Worm (Caenorhabditis elegans) whole organism, L4 larva: ENCODE results near the gene scrm-7.

Experiments
- Y75B8A.6 ChIP-seq: fragments of 200-800 bp; sonication (Bioruptor generic); IDR thresholded peaks from 2 replicates; pipeline ENCODE4 v1.3.6; 2022; ENCODE audit warnings: missing genetic modification reagents, missing genetic modification characterization, missing compliant biosample characterization
- ces-1 ChIP-seq: fragments of 150-350 bp; sonication (generic microtip); optimal IDR thresholded peaks from 4 replicates; lab custom pipeline; 2014; ENCODE audit warnings: missing biosample characterization, missing genetic modification reagents, missing genetic modification characterization
- nhr-11 ChIP-seq: fragments of 150-350 bp; optimal IDR thresholded peaks from 2 replicates; lab custom pipeline; 2014; ENCODE audit warnings: missing biosample characterization, missing genetic modification characterization
- saeg-2 ChIP-seq: fragments of 200-800 bp; sonication (Bioruptor generic); IDR thresholded peaks from 2 replicates; pipeline ENCODE4 v1.3.6; 2022; ENCODE audit warnings: missing genetic modification reagents, missing genetic modification characterization, missing compliant biosample characterization
- zfp-3 ChIP-seq: fragments of 200-800 bp; sonication (Bioruptor generic); conservative IDR thresholded peaks from 2 replicates; pipeline ENCODE4 v1.3.6; 2022; ENCODE audit warnings: missing genetic modification reagents, missing genetic modification characterization, missing compliant biosample characterization
- zip-11 ChIP-seq: fragments of 200-800 bp; sonication (Bioruptor generic); IDR thresholded peaks from 2 replicates; pipeline ENCODE4 v1.3.6; 2022; ENCODE audit warnings: missing genetic modification characterization, missing compliant biosample characterization
- ztf-11 ChIP-seq: fragments of 150-350 bp; optimal IDR thresholded peaks from 2 replicates; lab custom pipeline; 2014; ENCODE audit warnings: missing biosample characterization, missing genetic modification characterization

DNA sequence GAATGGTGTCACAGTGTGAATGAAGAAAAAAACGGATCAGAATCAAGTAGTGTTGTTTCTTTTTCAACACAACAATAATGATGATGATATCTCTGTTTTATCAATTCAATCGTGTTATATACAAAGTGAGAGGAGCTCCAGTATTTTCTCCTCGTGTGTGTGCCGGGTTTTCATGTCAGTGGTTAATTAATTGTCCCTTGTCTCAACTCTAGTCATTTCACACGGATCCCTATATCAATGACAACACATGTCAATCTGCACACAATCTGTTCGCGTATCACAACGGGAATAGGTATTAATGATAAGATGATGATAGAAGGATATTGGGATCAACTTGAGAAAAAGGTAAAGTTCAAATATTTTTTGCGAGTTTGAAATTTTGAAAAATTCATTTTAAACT is 20.9 kb upstream of the scrm-7 start:
- TF ChIP-seq nhr-11 (tag; lab: Kevin White, UChicago), result peak; percentile 35
- no peak for TF ChIP-seq ztf-11 (tag; lab: Kevin White, UChicago)
- TF ChIP-seq Y75B8A.6 (GFP tag; lab: Robert Waterston, UW), result no peak
- no peak for TF ChIP-seq ces-1
- no peak for TF ChIP-seq saeg-2 (GFP tag; lab: Robert Waterston, UW)
- TF ChIP-seq zfp-3 (GFP tag; lab: Robert Waterston, UW), result no peak
- no peak for TF ChIP-seq zip-11
